Worm (Caenorhabditis elegans): ENCODE measurements around the gene C03A3.2.

- no peak for TF ChIP-seq sox-4 (tag; optimal IDR thresholded peaks at IDR 0.05)
- TF ChIP-seq ahr-1 (tag; optimal IDR thresholded peaks at IDR 0.05), result no peak
- no peak for TF ChIP-seq rnt-1 (tag; optimal IDR thresholded peaks at IDR 0.05)
- no peak for TF ChIP-seq che-1 (tag; optimal IDR thresholded peaks at IDR 0.05)
- no peak for TF ChIP-seq pag-3 (tag; optimal IDR thresholded peaks at IDR 0.05; ENCODE audit: borderline replicate concordance)
- no peak for TF ChIP-seq ref-2 (tag; optimal IDR thresholded peaks at IDR 0.05)
- TF ChIP-seq fkh-10 (GFP tag; optimal IDR thresholded peaks at IDR 0.05), result no peak
- TF ChIP-seq C08G9.2 (tag; optimal IDR thresholded peaks at IDR 0.05), result no peak
- TF ChIP-seq nhr-11 (tag; optimal IDR thresholded peaks at IDR 0.05), result no peak
- no peak for TF ChIP-seq ama-1 (optimal IDR thresholded peaks at IDR 0.05)
- TF ChIP-seq unc-86 (tag; optimal IDR thresholded peaks at IDR 0.05), result no peak
- TF ChIP-seq pqm-1 (tag; optimal IDR thresholded peaks at IDR 0.05), result no peak
- no peak for TF ChIP-seq elt-4 (tag; optimal IDR thresholded peaks at IDR 0.05)
- no peak for TF ChIP-seq hlh-30 (tag; optimal IDR thresholded peaks at IDR 0.05; ENCODE audit: insufficient read depth)
Measured at ce11 chrX:11222597-11223218, 39.9 kb upstream of the C03A3.2 start, which contains the start of gene C34F6.9.
